Fruit fly (Drosophila melanogaster): Measurements from ENCODE around the gene SmB.

The SmB gene

dm6 chr2L:10386208-10386805, 40.1 kb downstream of the SmB start, which contains the start of the genes Cdk1 and mRpS7 (continued):
- TF ChIP-seq toy (GFP tag; IDR thresholded peaks at IDR 0.05), result no peak
- TF ChIP-seq CG3407 (GFP tag; optimal IDR thresholded peaks at IDR 0.05), result peak; percentile 44
- TF ChIP-seq CG8924 (tag; optimal IDR thresholded peaks at IDR 0.05), result peak; percentile 87
- TF ChIP-seq GATAe (GFP tag; conservative IDR thresholded peaks at IDR 0.05), result no peak
- TF ChIP-seq CG11504 (tag; optimal IDR thresholded peaks at IDR 0.05), result peak; percentile 85
- peak; percentile 47 for TF ChIP-seq CG13894 (tag; optimal IDR thresholded peaks at IDR 0.05)
- TF ChIP-seq sr (GFP tag; IDR thresholded peaks at IDR 0.05), result no peak
- TF ChIP-seq bcd (GFP tag; optimal IDR thresholded peaks at IDR 0.05), result peak; percentile 71
- no peak for TF ChIP-seq Dll (GFP tag; IDR thresholded peaks at IDR 0.05; ENCODE audit: partially characterized antibody)
- TF ChIP-seq Dfd (GFP tag; optimal IDR thresholded peaks at IDR 0.05), result no peak
- peak; percentile 70 for TF ChIP-seq CG4424 (GFP tag; optimal IDR thresholded peaks at IDR 0.05)
- no peak for TF ChIP-seq CrebB (tag; optimal IDR thresholded peaks at IDR 0.05)
- TF ChIP-seq Mes4 (GFP tag; optimal IDR thresholded peaks at IDR 0.05), result peak; percentile 47
- peak; percentile 66 for TF ChIP-seq fd3F (GFP tag; optimal IDR thresholded peaks at IDR 0.05)
- peak; percentile 52; the same call in 1 of the 3 replicates for TF ChIP-seq CG11456 (GFP tag; IDR thresholded peaks at IDR 0.05)
- peak; percentile 82; the same call in 2 of the 3 replicates for TF ChIP-seq ci (GFP tag; IDR thresholded peaks at IDR 0.05)
- TF ChIP-seq dm (GFP tag; optimal IDR thresholded peaks at IDR 0.05), result peak; percentile 43
- peak; percentile 76 for TF ChIP-seq Chrac-16 (GFP tag; optimal IDR thresholded peaks at IDR 0.05)
- TF ChIP-seq CG1832 (GFP tag; optimal IDR thresholded peaks at IDR 0.05), result no peak
- TF ChIP-seq CG4404 (GFP tag; IDR thresholded peaks at IDR 0.05), result peak; percentile 48
- peak; percentile 68 for TF ChIP-seq CG10209 (GFP tag; optimal IDR thresholded peaks at IDR 0.05)
- no peak for TF ChIP-seq CG3065 (GFP tag; optimal IDR thresholded peaks at IDR 0.05)
- peak; percentile 57 for TF ChIP-seq wek (GFP tag; optimal IDR thresholded peaks at IDR 0.05)
- TF ChIP-seq CG8359 (GFP tag; optimal IDR thresholded peaks at IDR 0.05; ENCODE audit: borderline replicate concordance), result peak; percentile 27
- TF ChIP-seq CG31365 (tag; optimal IDR thresholded peaks at IDR 0.05), result no peak
- no peak for TF ChIP-seq Opbp (GFP tag; IDR thresholded peaks at IDR 0.05; ENCODE audit: partially characterized antibody)
- TF ChIP-seq eyg (GFP tag; optimal IDR thresholded peaks at IDR 0.05), result no peak
- peak; percentile 46 for TF ChIP-seq CG13123 (GFP tag; optimal IDR thresholded peaks at IDR 0.05)
- TF ChIP-seq lilli (GFP tag; optimal IDR thresholded peaks at IDR 0.05), result peak; percentile 71
- TF ChIP-seq Jarid2 (GFP tag; optimal IDR thresholded peaks at IDR 0.05), result no peak
- peak; percentile 18 for TF ChIP-seq CG7928 (GFP tag; optimal IDR thresholded peaks at IDR 0.05)
- TF ChIP-seq Mrtf (GFP tag; IDR thresholded peaks at IDR 0.05), result no peak; the same call in 2 of the 3 replicates
- no peak for TF ChIP-seq CG6791 (GFP tag; IDR thresholded peaks at IDR 0.05; ENCODE audit: partially characterized antibody)
- TF ChIP-seq vvl (GFP tag; IDR thresholded peaks at IDR 0.05), result peak; percentile 77
- peak; percentile 71 for TF ChIP-seq ssp (GFP tag; IDR thresholded peaks at IDR 0.05)
- no peak for TF ChIP-seq CG2129 (GFP tag; IDR thresholded peaks at IDR 0.05; ENCODE audit: partially characterized antibody)
- peak; percentile 40 for TF ChIP-seq Myb (GFP tag; optimal IDR thresholded peaks at IDR 0.05)
- no peak for TF ChIP-seq en (GFP tag; optimal IDR thresholded peaks at IDR 0.05)
- TF ChIP-seq tap (tag; optimal IDR thresholded peaks at IDR 0.05), result peak; percentile 61
- TF ChIP-seq CG34376 (GFP tag; optimal IDR thresholded peaks at IDR 0.05), result no peak
- peak; percentile 86 for TF ChIP-seq CG11723 (GFP tag; optimal IDR thresholded peaks at IDR 0.05)
- no peak for TF ChIP-seq HLHmδ (GFP tag; optimal IDR thresholded peaks at IDR 0.05)
- peak; percentile 70 for TF ChIP-seq CG14014 (GFP tag; IDR thresholded peaks at IDR 0.05)
- peak; percentile 45 for TF ChIP-seq slou (GFP tag; optimal IDR thresholded peaks at IDR 0.05)
- peak; percentile 44 for TF ChIP-seq tx (GFP tag; optimal IDR thresholded peaks at IDR 0.05)
- TF ChIP-seq CG43689 (GFP tag; IDR thresholded peaks at IDR 0.05), result no peak
- TF ChIP-seq CG9817 (tag; optimal IDR thresholded peaks at IDR 0.05), result peak; percentile 68
- TF ChIP-seq ac (GFP tag; optimal IDR thresholded peaks at IDR 0.05), result no peak
- peak; percentile 51; the same call in 1 of the 2 replicates for TF ChIP-seq CG3847 (GFP tag; IDR thresholded peaks at IDR 0.05)
- TF ChIP-seq ato (GFP tag; IDR thresholded peaks at IDR 0.05; ENCODE audit: partially characterized antibody), result no peak
